Fruit fly (Drosophila melanogaster): ENCODE measurements around the gene sofe.

Gene sofe

dm6 chrX:10899232-10899631 lies 42.0 kb upstream of the sofe start, which contains the start of gene CG1582 (continued):
- no peak for TF ChIP-seq hbn (GFP tag; IDR thresholded peaks at IDR 0.05; ENCODE audit: partially characterized antibody)
- TF ChIP-seq Ets65A (GFP tag) = no peak
- TF ChIP-seq CG9876 (GFP tag; optimal IDR thresholded peaks at IDR 0.05) = no peak
- no peak for TF ChIP-seq corto (GFP tag; optimal IDR thresholded peaks at IDR 0.05)
- TF ChIP-seq CG8089 (GFP tag; optimal IDR thresholded peaks at IDR 0.05) = no peak
- TF ChIP-seq CG17361 (GFP tag; IDR thresholded peaks at IDR 0.05) = no peak; the same call in 1 of the 3 replicates
- TF ChIP-seq CG14050 (GFP tag; IDR thresholded peaks at IDR 0.05) = no peak
- no peak for TF ChIP-seq inv (GFP tag; IDR thresholded peaks at IDR 0.05; ENCODE audit: partially characterized antibody)
- no peak for TF ChIP-seq CG1792 (GFP tag; optimal IDR thresholded peaks at IDR 0.05)
- no peak for TF ChIP-seq Rx (GFP tag; IDR thresholded peaks at IDR 0.05)
- TF ChIP-seq CG10209 (GFP tag; optimal IDR thresholded peaks at IDR 0.05) = peak; percentile 18
- TF ChIP-seq CG31388 (GFP tag; optimal IDR thresholded peaks at IDR 0.05) = no peak
- peak; percentile 24 for TF ChIP-seq twi (tag; optimal IDR thresholded peaks at IDR 0.05)
- TF ChIP-seq CG10565 (GFP tag; optimal IDR thresholded peaks at IDR 0.05) = no peak
- TF ChIP-seq slbo (GFP tag; IDR thresholded peaks at IDR 0.05) = peak; percentile 10; the same call in 1 of the 2 replicates
- TF ChIP-seq CG6175 (GFP tag; IDR thresholded peaks at IDR 0.05) = no peak
- peak; percentile 16 for TF ChIP-seq CG10979 (tag; optimal IDR thresholded peaks at IDR 0.05)
- no peak for TF ChIP-seq NC2β (GFP tag; optimal IDR thresholded peaks at IDR 0.05)
- peak; percentile 1 for TF ChIP-seq ind (GFP tag; optimal IDR thresholded peaks at IDR 0.05)
- TF ChIP-seq BtbVII (GFP tag; optimal IDR thresholded peaks at IDR 0.05) = no peak
- TF ChIP-seq vvl (GFP tag; IDR thresholded peaks at IDR 0.05) = no peak
- no peak for TF ChIP-seq pfk (GFP tag; optimal IDR thresholded peaks at IDR 0.05)
- no peak for TF ChIP-seq br (optimal IDR thresholded peaks at IDR 0.05)
- TF ChIP-seq oc (tag; optimal IDR thresholded peaks at IDR 0.05) = no peak
- TF ChIP-seq CG2199 (GFP tag; IDR thresholded peaks at IDR 0.05) = no peak
- no peak for TF ChIP-seq Tbp (GFP tag; optimal IDR thresholded peaks at IDR 0.05)
- no peak for TF ChIP-seq scrt (GFP tag; optimal IDR thresholded peaks at IDR 0.05)
- no peak for TF ChIP-seq CG31441 (GFP tag; IDR thresholded peaks at IDR 0.05)
- 0 out of 3 replicates have a peak, but pooled peaks have one; percentile 27 for TF ChIP-seq CG14860 (GFP tag; IDR thresholded peaks at IDR 0.05; ENCODE audit: partially characterized antibody)
- no peak for TF ChIP-seq CG11696 (GFP tag; IDR thresholded peaks at IDR 0.05)
- TF ChIP-seq cad (GFP tag; optimal IDR thresholded peaks at IDR 0.05) = no peak
- TF ChIP-seq CG14965 (GFP tag; optimal IDR thresholded peaks at IDR 0.05; ENCODE audit: borderline replicate concordance) = no peak
- no peak for TF ChIP-seq bab2 (GFP tag; optimal IDR thresholded peaks at IDR 0.05)
- TF ChIP-seq Ets97D (GFP tag; optimal IDR thresholded peaks at IDR 0.05) = peak; percentile 4
- no peak for TF ChIP-seq CG43689 (GFP tag; IDR thresholded peaks at IDR 0.05)
- TF ChIP-seq CG12155 (GFP tag; optimal IDR thresholded peaks at IDR 0.05) = peak; percentile 6
- TF ChIP-seq p53 (GFP tag; optimal IDR thresholded peaks at IDR 0.05) = no peak
- no peak for TF ChIP-seq dimm (GFP tag; IDR thresholded peaks at IDR 0.05)
- TF ChIP-seq kay (GFP tag; optimal IDR thresholded peaks at IDR 0.05) = no peak
- peak; percentile 34; the same call in 1 of the 2 replicates for TF ChIP-seq al (GFP tag; IDR thresholded peaks at IDR 0.05)
- no peak for TF ChIP-seq Asciz (GFP tag; optimal IDR thresholded peaks at IDR 0.05)
- peak; percentile 16 for TF ChIP-seq ewg (GFP tag; optimal IDR thresholded peaks at IDR 0.05)
- TF ChIP-seq CG11398 (GFP tag; optimal IDR thresholded peaks at IDR 0.05) = no peak
- TF ChIP-seq CG14710 (tag; optimal IDR thresholded peaks at IDR 0.05) = peak; percentile 59
- TF ChIP-seq CG6813 (GFP tag; optimal IDR thresholded peaks at IDR 0.05) = no peak
- TF ChIP-seq shn (GFP tag; optimal IDR thresholded peaks at IDR 0.05) = no peak
- TF ChIP-seq Usf (GFP tag; optimal IDR thresholded peaks at IDR 0.05) = no peak
- TF ChIP-seq amos (GFP tag; IDR thresholded peaks at IDR 0.05; ENCODE audit: partially characterized antibody) = peak; percentile 34; the same call in 1 of the 2 replicates
- TF ChIP-seq cato (GFP tag; optimal IDR thresholded peaks at IDR 0.05; ENCODE audit: borderline replicate concordance) = no peak
- no peak for TF ChIP-seq org-1 (GFP tag; optimal IDR thresholded peaks at IDR 0.05)
- no peak for TF ChIP-seq CG1647 (GFP tag; optimal IDR thresholded peaks at IDR 0.05)
- TF ChIP-seq CG17829 (tag; optimal IDR thresholded peaks at IDR 0.05) = peak; percentile 38
